Worm (Caenorhabditis elegans): ENCODE measurements around the gene F20B6.9.

F20B6.9 gene

ce11 chrX:4252047-4252446, 44.8 kb upstream of the F20B6.9 start, which contains the start of gene srv-5:
Gene srv-5 (plus strand): TSS chrX:4252347.
- TF ChIP-seq nhr-10 (tag; optimal IDR thresholded peaks at IDR 0.05) (no peak), mdl-1 (tag; optimal IDR thresholded peaks at IDR 0.05) (no peak), lsy-2 (tag; optimal IDR thresholded peaks at IDR 0.05) (no peak), lin-11 (tag; optimal IDR thresholded peaks at IDR 0.05) (no peak), gmeb-1 (tag; optimal IDR thresholded peaks at IDR 0.05) (no peak)

DNA sequence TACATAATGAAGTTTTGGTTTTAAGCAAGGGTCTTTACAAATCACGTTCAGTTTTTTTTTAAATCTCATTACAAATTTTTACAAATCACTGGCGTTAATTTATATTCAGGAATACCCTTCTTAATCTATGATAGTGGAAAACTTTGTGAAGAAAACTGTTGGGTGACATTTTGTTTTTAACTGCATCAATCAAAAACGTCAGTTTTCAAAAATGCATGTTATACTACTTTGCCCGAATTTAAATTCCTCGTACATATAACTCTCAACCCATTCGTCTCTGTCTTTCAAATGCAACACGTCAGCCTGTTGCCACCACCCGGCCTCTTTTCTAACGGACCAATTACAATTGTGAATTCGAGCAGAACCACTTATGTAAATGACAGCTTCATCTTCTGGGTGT, 41.7 kb upstream of the F20B6.9 start, which contains the start of gene hlh-13:
Gene hlh-13 (plus strand): TSS at position 301 of the 400 bp plus-strand sequence.
- TF ChIP-seq R02D3.7 (tag; optimal IDR thresholded peaks at IDR 0.05) (no peak), nhr-6 (tag; optimal IDR thresholded peaks at IDR 0.05) (no peak)

DNA sequence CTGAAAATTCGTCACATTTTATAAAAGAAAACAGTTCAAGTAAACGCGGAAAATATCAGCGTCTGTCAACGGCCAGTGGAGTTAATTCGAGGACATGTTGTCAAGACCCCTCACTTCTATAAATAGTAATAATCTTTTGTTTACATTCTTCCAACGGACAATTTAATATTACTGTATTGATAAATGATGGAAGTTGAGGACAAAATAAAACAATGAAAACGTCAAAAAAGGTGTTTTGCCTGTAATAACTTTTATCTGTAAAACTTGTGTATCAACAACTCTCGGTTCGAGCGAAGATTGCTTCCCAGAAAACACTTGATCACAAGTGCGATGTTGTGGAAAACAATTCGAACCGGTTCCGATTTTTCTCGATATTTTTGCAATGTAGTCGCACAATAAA, 41.1 kb upstream of the F20B6.9 start:
- TF ChIP-seq nhr-129 (tag; optimal IDR thresholded peaks at IDR 0.05) (peak; percentile 11), mdl-1 (tag; optimal IDR thresholded peaks at IDR 0.05) (no peak)

ce11 chrX:4246867-4247591, 39.7 kb upstream of the F20B6.9 start, which contains the start of gene F48D6.4:
Gene F48D6.4 (minus strand): TSS chrX:4247212.
- TF ChIP-seq mdl-1 (tag; optimal IDR thresholded peaks at IDR 0.05) (no peak), crh-2 (tag; optimal IDR thresholded peaks at IDR 0.05) (peak; percentile 83), F13H6.1 (tag; optimal IDR thresholded peaks at IDR 0.05) (peak; percentile 30), ama-1 (optimal IDR thresholded peaks at IDR 0.05) (peak; percentile 69), fos-1 (tag; optimal IDR thresholded peaks at IDR 0.05) (peak; percentile 14), ceh-82 (tag; optimal IDR thresholded peaks at IDR 0.05) (no peak), peb-1 (tag; optimal IDR thresholded peaks at IDR 0.05) (no peak)

DNA sequence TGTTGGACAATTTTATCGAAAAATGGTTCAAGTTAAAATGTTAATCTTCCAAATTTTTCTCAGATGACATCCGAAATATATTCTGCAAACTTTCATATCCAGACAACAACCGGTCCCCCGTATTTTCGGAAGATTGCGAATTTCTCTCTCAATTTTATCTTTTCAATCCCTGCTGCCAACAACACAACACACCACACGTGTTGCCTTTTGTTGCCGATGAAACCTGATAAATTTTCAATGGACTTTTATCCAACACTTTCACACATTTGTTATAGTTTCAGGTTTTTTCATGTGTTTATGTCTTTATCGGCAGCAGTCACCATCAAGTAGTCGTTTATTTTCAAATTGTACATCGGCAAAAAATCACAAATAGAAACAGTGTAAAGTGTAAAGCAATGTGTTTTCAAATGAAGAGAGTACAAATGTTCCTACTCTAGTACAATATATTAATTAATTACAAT, 39.0 kb upstream of the F20B6.9 start:
- TF ChIP-seq nhr-237 (tag; optimal IDR thresholded peaks at IDR 0.05) (no peak), ama-1 (optimal IDR thresholded peaks at IDR 0.05) (peak; percentile 78), nhr-21 (tag; optimal IDR thresholded peaks at IDR 0.05) (peak; percentile 48), sma-9 (GFP tag; optimal IDR thresholded peaks at IDR 0.05) (peak; percentile 5), sma-9 (tag; optimal IDR thresholded peaks at IDR 0.05) (no peak), crh-2 (tag; optimal IDR thresholded peaks at IDR 0.05) (peak; percentile 61), nhr-25 (tag; optimal IDR thresholded peaks at IDR 0.05) (no peak), F13H6.1 (tag; optimal IDR thresholded peaks at IDR 0.05) (peak; percentile 11), lsy-2 (tag; optimal IDR thresholded peaks at IDR 0.05) (peak in 1 of 2 experiments; percentile 20), lin-39 (tag; optimal IDR thresholded peaks at IDR 0.05) (no peak), Y55F3AM.14 (GFP tag; optimal IDR thresholded peaks at IDR 0.05) (peak; percentile 40)

DNA sequence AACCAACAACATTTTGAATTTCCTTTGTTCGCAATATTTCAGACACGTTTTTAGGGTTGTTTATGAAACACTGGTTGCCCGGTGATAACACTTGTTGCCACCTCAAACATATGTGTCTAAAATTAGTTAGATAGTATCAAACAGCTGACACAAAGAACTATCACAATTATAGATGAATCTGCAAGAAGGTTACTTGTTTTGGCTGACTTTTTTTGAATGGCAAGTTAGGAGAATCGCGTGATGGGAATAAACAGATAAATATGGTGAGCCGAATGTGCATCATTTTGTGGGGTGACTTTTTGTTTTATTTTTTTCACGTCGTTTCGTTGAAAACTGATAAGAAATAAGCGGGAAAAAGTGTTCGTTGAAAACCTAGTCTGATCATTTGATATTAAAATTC, 37.8 kb upstream of the F20B6.9 start:
- TF ChIP-seq crh-2 (tag; optimal IDR thresholded peaks at IDR 0.05) (peak; percentile 75), C34F6.9 (tag; optimal IDR thresholded peaks at IDR 0.05) (no peak), fos-1 (tag; optimal IDR thresholded peaks at IDR 0.05) (peak; percentile 14), nhr-6 (tag; optimal IDR thresholded peaks at IDR 0.05) (no peak), sma-9 (GFP tag; optimal IDR thresholded peaks at IDR 0.05) (peak; percentile 76), sma-9 (tag; optimal IDR thresholded peaks at IDR 0.05) (no peak)

DNA sequence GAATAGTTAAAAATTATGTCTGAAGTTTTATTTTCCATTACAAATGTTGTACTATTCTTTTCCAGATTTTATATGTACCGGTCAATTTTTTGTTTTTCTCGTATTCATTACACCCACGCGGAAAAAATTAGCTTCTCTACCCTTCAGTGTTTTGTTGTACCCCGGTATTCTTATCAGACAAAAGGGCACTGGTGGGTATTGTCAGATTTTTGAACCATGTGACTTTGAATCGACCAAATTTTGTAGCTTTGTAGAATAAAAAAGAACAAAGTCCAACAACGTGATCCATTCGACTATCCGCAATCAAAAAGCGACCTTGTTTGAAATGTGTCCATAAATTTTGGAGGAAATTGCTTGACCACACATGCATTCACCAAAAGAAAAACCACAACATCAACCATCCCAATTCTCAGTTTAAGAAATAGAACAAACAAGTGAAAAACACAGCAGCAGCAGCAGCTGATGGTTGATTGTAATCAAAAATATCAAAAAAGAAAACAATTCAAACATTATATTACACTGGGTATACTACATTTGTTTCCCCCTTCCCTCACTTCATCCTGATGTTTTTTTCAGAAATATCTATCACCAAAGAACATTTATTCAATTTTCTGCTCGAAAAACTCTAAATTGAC, 37.3 kb upstream of the F20B6.9 start:
- TF ChIP-seq gmeb-1 (tag; optimal IDR thresholded peaks at IDR 0.05) (peak; percentile 8), nhr-129 (tag; optimal IDR thresholded peaks at IDR 0.05) (peak; percentile 1), elt-1 (tag; optimal IDR thresholded peaks at IDR 0.05) (no peak), nhr-23 (tag; optimal IDR thresholded peaks at IDR 0.05) (no peak), nhr-6 (tag; optimal IDR thresholded peaks at IDR 0.05) (peak; percentile 9), sma-3 (GFP tag; optimal IDR thresholded peaks at IDR 0.05) (peak; percentile 15), mdl-1 (tag; optimal IDR thresholded peaks at IDR 0.05) (peak in 1 of 2 experiments; percentile 37), snpc-4 (tag; optimal IDR thresholded peaks at IDR 0.05) (no peak), alr-1 (tag; optimal IDR thresholded peaks at IDR 0.05) (no peak), sma-9 (GFP tag; optimal IDR thresholded peaks at IDR 0.05) (peak; percentile 66), sma-9 (tag; optimal IDR thresholded peaks at IDR 0.05) (no peak), crh-2 (tag; optimal IDR thresholded peaks at IDR 0.05) (peak; percentile 69)
